Worm (Caenorhabditis elegans) whole organism, midembryonic: ENCODE results near the gene Y34B4A.4.

Experiments
- klf-2 ChIP-seq: fragments of 200-800 bp; sonication (Bioruptor generic); conservative IDR thresholded peaks from 2 replicates; pipeline ENCODE4 v1.3.6; 2022; ENCODE audit warnings: missing genetic modification reagents, missing genetic modification characterization, missing compliant biosample characterization
- med-1 ChIP-seq: sonication (generic microtip); optimal IDR thresholded peaks from 2 replicates; lab custom pipeline; 2017; ENCODE audit warnings: missing genetic modification characterization, mild to moderate bottlenecking, missing compliant biosample characterization, antibody characterized with exemption, missing genetic modification reagents; ENCODE audit not compliant: insufficient read depth

DNA sequence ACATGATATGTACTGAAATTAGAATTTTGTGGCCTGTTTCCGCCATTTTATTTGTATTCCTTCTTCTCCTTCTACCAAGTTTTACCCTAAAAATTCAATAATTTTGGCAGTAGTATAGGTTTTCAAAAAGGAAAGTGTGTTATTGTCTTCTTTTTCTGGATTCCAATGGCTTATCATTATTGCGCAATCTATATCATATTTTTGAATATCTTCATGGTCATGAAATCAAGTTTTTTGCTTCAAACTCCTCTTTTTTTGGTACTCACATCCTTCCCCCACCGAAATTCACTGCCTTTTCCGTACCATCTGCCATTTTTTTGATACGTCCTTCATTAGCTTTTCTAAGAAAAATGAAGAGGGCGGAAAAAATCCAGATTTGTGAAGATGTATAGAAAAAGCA is 15.4 kb upstream of the Y34B4A.4 start:
- TF ChIP-seq med-1 (GFP tag; lab: Kevin White, UChicago): no peak
- TF ChIP-seq klf-2 (GFP tag; lab: Robert Waterston, UW): no peak
